Fruit fly (Drosophila melanogaster) S2 (cell line): Measurements from ENCODE around the gene Klf15.

Experiments used
- CG8478 ChIP-seq: fragments of >200 bp; optimal IDR thresholded peaks from 2 replicates; lab custom pipeline; 2018
- CTCF ChIP-seq, 2 experiments: fragments of >200 bp; optimal IDR thresholded peaks; 2 replicates each; lab custom pipeline; 2018

DNA sequence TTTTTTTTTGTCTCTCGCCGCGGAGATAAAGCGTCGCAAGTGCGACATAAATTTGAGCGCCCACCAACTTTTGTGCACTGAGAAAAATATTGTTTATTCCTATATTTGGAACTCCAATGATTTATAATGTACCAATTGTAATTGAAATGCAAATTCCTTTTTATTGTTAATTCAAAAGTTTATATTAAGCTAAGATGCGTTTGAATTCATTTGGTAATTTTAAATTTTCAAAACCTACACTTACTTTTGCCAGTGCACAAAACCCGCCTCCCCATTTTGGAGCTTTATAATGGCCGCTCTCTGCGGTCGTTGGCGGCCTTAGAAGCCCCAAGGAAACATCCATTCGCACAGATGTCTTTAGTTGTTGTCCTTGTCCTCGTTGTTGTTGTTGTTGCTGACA is 9.1 kb downstream of the Klf15 start:
- TF ChIP-seq CG8478 (lab: Kevin White, UChicago) (no peak), CTCF (optimal IDR thresholded peaks at IDR 0.05; lab: Kevin White, UChicago) (no peak)
